Worm (Caenorhabditis elegans): ENCODE measurements around the gene F46H5.7.

Gene F46H5.7

DNA sequence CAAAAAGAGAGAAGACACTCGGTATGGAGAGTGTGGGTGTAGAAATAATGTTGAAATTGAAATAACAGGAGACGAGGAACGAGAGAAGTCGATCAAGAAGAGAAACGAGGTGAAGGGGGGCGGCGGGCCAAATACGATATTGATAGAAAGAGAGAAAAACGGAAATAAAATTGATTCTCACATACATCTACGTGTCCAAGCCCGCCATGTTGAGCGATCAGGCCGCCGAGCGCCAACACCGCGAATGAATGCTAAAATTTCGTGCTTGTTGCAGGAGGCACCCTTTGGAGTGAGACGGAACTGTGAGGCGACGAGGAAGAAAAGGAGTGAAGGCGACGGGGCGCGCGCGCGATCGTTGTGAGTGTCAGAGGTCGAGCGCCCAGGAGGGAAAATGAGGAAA is at the start of gene F46H5.7:
F46H5.7 (minus strand) TSS at position 106 of the 400 bp plus-strand sequence.
- TF ChIP-seq aly-2 (tag; optimal IDR thresholded peaks at IDR 0.05) = no peak
- TF ChIP-seq sma-9 (GFP tag; optimal IDR thresholded peaks at IDR 0.05) = peak; percentile 26
- no peak for TF ChIP-seq sma-9 (tag; optimal IDR thresholded peaks at IDR 0.05)
- TF ChIP-seq sma-3 (GFP tag; optimal IDR thresholded peaks at IDR 0.05) = peak; percentile 3

DNA sequence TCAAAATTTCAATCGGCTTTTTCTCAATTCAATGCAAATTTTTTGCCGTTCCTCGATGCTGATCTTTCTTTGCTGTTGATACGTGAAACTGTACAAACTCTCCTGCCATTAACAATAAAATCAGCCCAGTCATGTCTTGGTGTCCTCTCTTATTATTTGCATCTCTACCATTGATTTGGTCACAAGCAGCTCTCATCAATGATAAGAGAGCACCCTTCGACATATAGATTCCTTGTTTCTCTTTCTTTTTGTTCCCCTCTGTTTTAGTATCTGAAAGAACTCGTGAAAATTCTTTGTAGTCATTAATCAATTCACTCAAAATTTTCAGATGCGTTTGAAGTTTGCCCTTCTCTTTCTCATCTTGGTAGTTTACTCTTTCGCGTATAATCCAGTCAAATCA is 49.0 kb upstream of the F46H5.7 start, which contains the start of gene lron-7:
lron-7 (plus strand) TSS at position 323 of the 400 bp plus-strand sequence.
- TF ChIP-seq elt-1 (tag; optimal IDR thresholded peaks at IDR 0.05) (no peak), lin-39 (tag; optimal IDR thresholded peaks at IDR 0.05) (no peak), crh-2 (tag; optimal IDR thresholded peaks at IDR 0.05) (peak; percentile 38), unc-62 (GFP tag; optimal IDR thresholded peaks at IDR 0.05) (no peak), ZK546.5 (tag; optimal IDR thresholded peaks at IDR 0.05) (no peak), nhr-11 (tag; optimal IDR thresholded peaks at IDR 0.05) (no peak), nhr-21 (tag; optimal IDR thresholded peaks at IDR 0.05) (no peak), lsy-2 (tag; optimal IDR thresholded peaks at IDR 0.05) (no peak), fos-1 (tag; optimal IDR thresholded peaks at IDR 0.05) (peak; percentile 40)

DNA sequence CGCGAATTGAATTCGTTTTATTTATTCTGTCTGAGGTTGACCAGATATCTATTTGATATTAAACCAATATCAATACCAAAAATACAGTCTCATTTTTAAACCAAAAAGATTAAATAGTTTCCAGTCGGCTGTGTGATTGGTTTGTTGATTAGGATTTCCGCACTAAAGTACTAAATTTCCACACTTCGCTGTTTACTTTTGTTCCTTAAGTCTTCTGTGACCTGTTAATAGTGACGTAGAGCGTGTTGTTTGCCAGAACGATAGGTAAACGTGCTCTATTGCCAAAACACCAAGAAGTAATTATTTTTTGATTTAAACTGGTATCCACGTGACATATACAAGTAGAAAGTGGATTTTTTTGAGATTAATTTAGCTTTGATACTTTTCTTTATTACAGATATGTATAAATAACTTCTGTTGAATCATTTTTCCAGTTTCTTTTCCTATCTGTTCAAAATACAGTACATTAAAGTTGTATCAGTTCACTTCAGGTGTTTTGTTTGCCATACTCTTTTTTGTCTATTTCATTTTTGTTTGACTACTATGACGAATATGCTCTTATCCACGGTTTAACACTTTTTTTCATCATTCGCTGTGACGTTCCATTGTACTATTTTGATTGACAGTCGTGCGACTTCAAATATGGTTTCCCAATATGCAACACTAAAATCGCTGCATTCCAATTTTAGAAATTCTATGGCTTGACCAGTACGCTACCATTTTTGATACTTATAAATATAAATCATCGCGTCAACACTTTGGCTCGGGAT is 48.3 kb upstream of the F46H5.7 start:
- TF ChIP-seq snpc-4 (tag; optimal IDR thresholded peaks at IDR 0.05) = no peak
- no peak for TF ChIP-seq alr-1 (tag; optimal IDR thresholded peaks at IDR 0.05)
- TF ChIP-seq ceh-82 (tag; optimal IDR thresholded peaks at IDR 0.05) = no peak
- TF ChIP-seq F13H6.1 (tag; optimal IDR thresholded peaks at IDR 0.05) = peak; percentile 7
- TF ChIP-seq dmd-4 (tag; optimal IDR thresholded peaks at IDR 0.05) = no peak
- peak; percentile 11 for TF ChIP-seq nhr-129 (tag; optimal IDR thresholded peaks at IDR 0.05)

- TF ChIP-seq unc-39 (tag; optimal IDR thresholded peaks at IDR 0.05) = no peak
These were observed 46.8 kb upstream of the F46H5.7 start for ce11 chrX:7289565-7289964.

DNA sequence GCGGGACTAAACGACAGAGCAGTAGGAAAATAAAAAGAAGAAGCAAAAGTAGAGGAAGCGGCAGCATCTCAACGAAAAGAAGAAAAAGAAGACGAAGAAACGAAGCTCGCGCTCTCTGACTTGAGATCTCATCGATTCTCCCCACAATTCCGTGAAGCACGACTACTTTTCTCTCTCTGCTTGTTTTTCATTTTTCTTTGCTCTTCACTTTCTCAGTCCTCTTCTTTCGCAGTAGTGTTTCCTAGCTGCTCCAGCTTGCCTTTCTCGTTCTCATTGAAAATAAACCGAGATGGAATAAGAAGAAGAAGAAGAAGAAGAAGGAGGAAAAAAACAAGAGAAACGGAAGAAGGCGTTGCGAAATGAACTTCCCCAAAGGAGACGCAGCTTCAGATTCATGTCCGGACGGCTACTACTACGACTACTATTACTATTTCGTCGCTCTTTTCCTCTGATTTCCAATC is 42.0 kb upstream of the F46H5.7 start:
- TF ChIP-seq mab-5 (tag; optimal IDR thresholded peaks at IDR 0.05) = peak; percentile 16
- no peak for TF ChIP-seq nhr-12 (tag; optimal IDR thresholded peaks at IDR 0.05)
- TF ChIP-seq elt-1 (tag; optimal IDR thresholded peaks at IDR 0.05) = no peak
- no peak for TF ChIP-seq nhr-10 (tag; optimal IDR thresholded peaks at IDR 0.05)
- peak; percentile 65 for TF ChIP-seq C34F6.9 (tag; optimal IDR thresholded peaks at IDR 0.05)
- peak; percentile 52 for TF ChIP-seq nhr-6 (tag; optimal IDR thresholded peaks at IDR 0.05)
- TF ChIP-seq zag-1 (tag; optimal IDR thresholded peaks at IDR 0.05) = peak; percentile 87
- TF ChIP-seq ztf-1 (GFP tag; conservative IDR thresholded peaks at IDR 0.05) = no peak
- TF ChIP-seq lsy-2 (tag; optimal IDR thresholded peaks at IDR 0.05) = peak in 1 of 2 experiments; percentile 54
- TF ChIP-seq Y55F3AM.14 (GFP tag; optimal IDR thresholded peaks at IDR 0.05) = peak; percentile 49
- TF ChIP-seq R02D3.7 (tag; optimal IDR thresholded peaks at IDR 0.05) = no peak
- no peak for TF ChIP-seq mbf-1 (tag; optimal IDR thresholded peaks at IDR 0.05)
- no peak for TF ChIP-seq ama-1 (optimal IDR thresholded peaks at IDR 0.05)
- no peak for TF ChIP-seq aly-2 (tag; optimal IDR thresholded peaks at IDR 0.05)
- TF ChIP-seq alr-1 (tag; optimal IDR thresholded peaks at IDR 0.05) = no peak
- TF ChIP-seq nhr-129 (tag; optimal IDR thresholded peaks at IDR 0.05) = peak; percentile 67
- TF ChIP-seq nhr-77 (tag; optimal IDR thresholded peaks at IDR 0.05) = no peak
- no peak for TF ChIP-seq ceh-16 (tag; optimal IDR thresholded peaks at IDR 0.05)
- no peak for TF ChIP-seq elt-3 (tag; optimal IDR thresholded peaks at IDR 0.05)
- no peak for TF ChIP-seq unc-62 (GFP tag; optimal IDR thresholded peaks at IDR 0.05)
- TF ChIP-seq blmp-1 (tag; optimal IDR thresholded peaks at IDR 0.05; ENCODE audit: insufficient read depth) = no peak
- TF ChIP-seq fos-1 (tag; optimal IDR thresholded peaks at IDR 0.05) = no peak
- TF ChIP-seq lin-39 (tag; optimal IDR thresholded peaks at IDR 0.05) = no peak
- peak; percentile 82 for TF ChIP-seq unc-39 (tag; optimal IDR thresholded peaks at IDR 0.05)
- peak; percentile 24 for TF ChIP-seq lin-13 (GFP tag; optimal IDR thresholded peaks at IDR 0.05)
- TF ChIP-seq gmeb-1 (tag; optimal IDR thresholded peaks at IDR 0.05) = no peak
- no peak for TF ChIP-seq nhr-21 (tag; optimal IDR thresholded peaks at IDR 0.05)
- no peak for TF ChIP-seq sma-3 (GFP tag; optimal IDR thresholded peaks at IDR 0.05)
- TF ChIP-seq peb-1 (tag; optimal IDR thresholded peaks at IDR 0.05) = no peak
- TF ChIP-seq nhr-25 (tag; optimal IDR thresholded peaks at IDR 0.05) = no peak
- no peak for TF ChIP-seq nhr-23 (tag; optimal IDR thresholded peaks at IDR 0.05)
- peak; percentile 83 for TF ChIP-seq F13H6.1 (tag; optimal IDR thresholded peaks at IDR 0.05)
- peak; percentile 85 for TF ChIP-seq unc-55 (GFP tag; optimal IDR thresholded peaks at IDR 0.05)
- TF ChIP-seq ztf-11 (tag; optimal IDR thresholded peaks at IDR 0.05) = no peak
- peak; percentile 32 for TF ChIP-seq sem-4 (tag; optimal IDR thresholded peaks at IDR 0.05)
- no peak for TF ChIP-seq nhr-11 (tag; optimal IDR thresholded peaks at IDR 0.05)
- TF ChIP-seq sma-9 (GFP tag; optimal IDR thresholded peaks at IDR 0.05) = peak; percentile 22
- TF ChIP-seq sma-9 (tag; optimal IDR thresholded peaks at IDR 0.05) = no peak
- TF ChIP-seq ceh-82 (tag; optimal IDR thresholded peaks at IDR 0.05) = no peak
- TF ChIP-seq crh-2 (tag; optimal IDR thresholded peaks at IDR 0.05) = peak; percentile 68

All from whole organism, L2 larva.